Fruit fly (Drosophila melanogaster) whole organism, embryonic: Measurements from ENCODE around the gene fw.

Experiments
- ATbp ChIP-seq: fragments of 200-800 bp; sonication (Bioruptor generic); optimal IDR thresholded peaks from 2 replicates; lab custom pipeline; 2017; ENCODE audit warnings: missing biosample characterization, mild to moderate bottlenecking, missing genetic modification characterization, missing genetic modification reagents
- Bdp1 ChIP-seq: fragments of 200-800 bp; sonication (Bioruptor generic); optimal IDR thresholded peaks from 3 replicates; lab custom pipeline; 2016; ENCODE audit warnings: missing biosample characterization, missing genetic modification characterization
- BtbVII ChIP-seq: fragments of 200-800 bp; sonication (Bioruptor generic); optimal IDR thresholded peaks from 3 replicates; lab custom pipeline; 2017; ENCODE audit warnings: missing biosample characterization, mild to moderate bottlenecking, missing genetic modification characterization
- CG14667 ChIP-seq: fragments of 200-800 bp; sonication (Bioruptor generic); IDR thresholded peaks from 2 replicates; pipeline ENCODE4 v1.3.6; 2022; ENCODE audit warnings: missing biosample characterization, missing genetic modification characterization
- CG14710 ChIP-seq: fragments of 200-800 bp; sonication (Bioruptor generic); optimal IDR thresholded peaks from 3 replicates; lab custom pipeline; 2019; ENCODE audit warnings: missing biosample characterization, mild to moderate bottlenecking, missing genetic modification characterization, moderate library complexity
- CG14965 ChIP-seq: fragments of 200-800 bp; sonication (Bioruptor generic); optimal IDR thresholded peaks from 2 replicates; lab custom pipeline; 2016; ENCODE audit warnings: missing biosample characterization, missing genetic modification characterization, borderline replicate concordance
- CG15696 ChIP-seq: fragments of 200-800 bp; sonication (Bioruptor generic); optimal IDR thresholded peaks from 2 replicates; lab custom pipeline; 2019; ENCODE audit warnings: missing biosample characterization, mild to moderate bottlenecking, missing genetic modification characterization, moderate library complexity
- CG17829 ChIP-seq: fragments of 200-800 bp; optimal IDR thresholded peaks from 2 replicates; lab custom pipeline; 2019; ENCODE audit warnings: missing biosample characterization, mild to moderate bottlenecking, missing genetic modification characterization, moderate library complexity
- CG18262 ChIP-seq: fragments of 200-800 bp; optimal IDR thresholded peaks from 3 replicates; lab custom pipeline; 2019; ENCODE audit warnings: missing biosample characterization, mild to moderate bottlenecking, missing genetic modification characterization, moderate library complexity
- CG18599 ChIP-seq: fragments of 200-800 bp; sonication (Bioruptor generic); optimal IDR thresholded peaks from 3 replicates; lab custom pipeline; 2017; ENCODE audit warnings: missing biosample characterization, missing genetic modification characterization, mild to moderate bottlenecking, moderate library complexity, missing genetic modification reagents
- CG2129 ChIP-seq: fragments of 200-800 bp; sonication (Bioruptor generic); IDR thresholded peaks from 2 replicates; pipeline ENCODE4 v1.3.6; 2022; ENCODE audit warnings: missing biosample characterization, missing genetic modification characterization; ENCODE audit not compliant: partially characterized antibody
- CG3847 ChIP-seq: fragments of 200-800 bp; sonication (Bioruptor generic); IDR thresholded peaks from 2 replicates; pipeline ENCODE4 v1.3.6; 2022; ENCODE audit warnings: missing biosample characterization, missing genetic modification characterization
- CG4328 ChIP-seq: fragments of 200-800 bp; sonication (Bioruptor generic); optimal IDR thresholded peaks from 3 replicates; lab custom pipeline; 2017; ENCODE audit warnings: missing biosample characterization, missing genetic modification reagents, missing genetic modification characterization
- CG4707 ChIP-seq: fragments of 200-800 bp; sonication (Bioruptor generic); optimal IDR thresholded peaks from 2 replicates; lab custom pipeline; 2018; ENCODE audit warnings: missing biosample characterization, mild to moderate bottlenecking, missing genetic modification characterization, moderate library complexity
- CG6254 ChIP-seq: fragments of 200-800 bp; sonication (Bioruptor generic); optimal IDR thresholded peaks from 3 replicates; lab custom pipeline; 2017; ENCODE audit warnings: mild to moderate bottlenecking, missing biosample characterization, missing genetic modification reagents, missing genetic modification characterization
- CG6689 ChIP-seq: fragments of 200-800 bp; sonication (Bioruptor generic); IDR thresholded peaks from 2 replicates; pipeline ENCODE4 v1.3.6; 2022; ENCODE audit warnings: missing biosample characterization, missing genetic modification characterization
- CG6791 ChIP-seq: fragments of 200-800 bp; sonication (Bioruptor generic); IDR thresholded peaks from 3 replicates; pipeline ENCODE4 v1.3.6; 2022; ENCODE audit warnings: missing biosample characterization, missing genetic modification characterization; ENCODE audit not compliant: partially characterized antibody
- CG6854 ChIP-seq: fragments of 200-800 bp; sonication (Bioruptor generic); optimal IDR thresholded peaks from 3 replicates; lab custom pipeline; 2017; ENCODE audit warnings: missing biosample characterization, mild to moderate bottlenecking, missing genetic modification characterization
- CG7556 ChIP-seq: fragments of 200-800 bp; sonication (Bioruptor generic); optimal IDR thresholded peaks from 2 replicates; lab custom pipeline; 2017; ENCODE audit warnings: missing biosample characterization, mild to moderate bottlenecking, missing genetic modification characterization
- CG8478 ChIP-seq: fragments of >200 bp; optimal IDR thresholded peaks from 2 replicates; lab custom pipeline; 2018
- E2f2 ChIP-seq: fragments of 200-800 bp; sonication (Bioruptor generic); IDR thresholded peaks from 2 replicates; pipeline ENCODE4 v1.3.6; 2022; ENCODE audit warnings: missing biosample characterization, missing genetic modification characterization
- Ets65A ChIP-seq: fragments of 200-800 bp; sonication (Bioruptor generic); peaks from one replicate; lab custom pipeline; 2016; ENCODE audit warnings: missing biosample characterization, missing genetic modification characterization
- Hey ChIP-seq: fragments of 200-800 bp; sonication (Bioruptor generic); optimal IDR thresholded peaks from 3 replicates; lab custom pipeline; 2018; ENCODE audit warnings: missing biosample characterization, mild to moderate bottlenecking, missing genetic modification characterization
- Hr39 ChIP-seq: fragments of >200 bp; optimal IDR thresholded peaks from 2 replicates; lab custom pipeline; 2017
- Lhr ChIP-seq: fragments of 200-800 bp; sonication (Bioruptor generic); optimal IDR thresholded peaks from 3 replicates; lab custom pipeline; 2017; ENCODE audit warnings: mild to moderate bottlenecking, missing biosample characterization, missing genetic modification reagents, missing genetic modification characterization
- Lpt ChIP-seq: fragments of >200 bp; optimal IDR thresholded peaks from 2 replicates; lab custom pipeline; 2018; ENCODE audit warnings: missing biosample characterization, missing genetic modification characterization
- Scr ChIP-seq: fragments of 200-800 bp; sonication (Bioruptor generic); IDR thresholded peaks from 2 replicates; pipeline ENCODE4 v1.3.6; 2022; ENCODE audit warnings: missing biosample characterization, missing genetic modification characterization; ENCODE audit not compliant: partially characterized antibody
- TFAM ChIP-seq: fragments of 200-800 bp; sonication (Bioruptor generic); optimal IDR thresholded peaks from 2 replicates; lab custom pipeline; 2017; ENCODE audit warnings: missing biosample characterization, missing genetic modification characterization, inconsistent platforms
- Xrp1 ChIP-seq: fragments of 200-800 bp; sonication (Bioruptor generic); IDR thresholded peaks from 2 replicates; pipeline ENCODE4 v1.3.6; 2022; ENCODE audit warnings: missing biosample characterization, missing genetic modification characterization
- ab ChIP-seq: fragments of 200-800 bp; sonication (Bioruptor generic); optimal IDR thresholded peaks from 2 replicates; lab custom pipeline; 2016; ENCODE audit warnings: missing biosample characterization, missing genetic modification characterization
- abd-A ChIP-seq: fragments of 200-800 bp; sonication (Bioruptor generic); optimal IDR thresholded peaks from 3 replicates; lab custom pipeline; 2019; ENCODE audit warnings: missing biosample characterization, mild to moderate bottlenecking, missing genetic modification characterization, moderate library complexity
- bcd ChIP-seq: fragments of 200-800 bp; sonication (Bioruptor generic); optimal IDR thresholded peaks from 2 replicates; lab custom pipeline; 2017; ENCODE audit warnings: missing biosample characterization, mild to moderate bottlenecking, missing genetic modification characterization
- bowl ChIP-seq: fragments of 200-800 bp; sonication (Bioruptor generic); IDR thresholded peaks from 2 replicates; pipeline ENCODE4 v1.3.6; 2022; ENCODE audit warnings: missing biosample characterization, missing genetic modification characterization
- cas ChIP-seq: fragments of 200-800 bp; sonication (Bioruptor generic); IDR thresholded peaks from 2 replicates; pipeline ENCODE4 v1.3.6; 2022; ENCODE audit warnings: missing biosample characterization, missing genetic modification characterization
- en ChIP-seq: fragments of 200-800 bp; sonication (Bioruptor generic); optimal IDR thresholded peaks from 2 replicates; lab custom pipeline; 2016; ENCODE audit warnings: missing biosample characterization, missing genetic modification characterization
- exex ChIP-seq: fragments of 200-800 bp; sonication (Bioruptor generic); optimal IDR thresholded peaks from 4 replicates; lab custom pipeline; 2018; ENCODE audit warnings: missing biosample characterization, mild to moderate bottlenecking, missing genetic modification characterization, moderate library complexity
- ftz-f1 ChIP-seq: fragments of 200-800 bp; sonication (Bioruptor generic); optimal IDR thresholded peaks from 2 replicates; lab custom pipeline; 2016; ENCODE audit warnings: missing biosample characterization, missing genetic modification characterization
- gem ChIP-seq: fragments of 200-800 bp; sonication (Bioruptor generic); optimal IDR thresholded peaks from 2 replicates; lab custom pipeline; 2019; ENCODE audit warnings: missing biosample characterization, mild to moderate bottlenecking, missing genetic modification characterization, moderate library complexity
- h ChIP-seq: fragments of >200 bp; optimal IDR thresholded peaks from 2 replicates; lab custom pipeline; 2017
- hkb ChIP-seq, 2 experiments: fragments of 200-800 bp in 1 of 2; fragments of >200 bp in 1 of 2; sonication (Bioruptor generic) in 1 of 2; IDR thresholded peaks in 1 of 2; optimal IDR thresholded peaks in 1 of 2; 2 replicates each; pipeline versions ENCODE4 v1.3.6 to Lab custom; 2017 to 2022; ENCODE audit warnings: missing biosample characterization in 1 of 2, missing genetic modification characterization in 1 of 2
- kah ChIP-seq: fragments of 200-800 bp; sonication (Bioruptor generic); optimal IDR thresholded peaks from 2 replicates; lab custom pipeline; 2018; ENCODE audit warnings: missing biosample characterization, mild to moderate bottlenecking, missing genetic modification characterization
- maf-S ChIP-seq: fragments of 200-800 bp; sonication (Bioruptor generic); optimal IDR thresholded peaks from 2 replicates; lab custom pipeline; 2016; ENCODE audit warnings: missing biosample characterization, missing genetic modification characterization
- odd ChIP-seq: fragments of 200-800 bp; sonication (Bioruptor generic); optimal IDR thresholded peaks from 2 replicates; lab custom pipeline; 2017; ENCODE audit warnings: missing biosample characterization, mild to moderate bottlenecking, missing genetic modification characterization
- phol ChIP-seq: fragments of 200-800 bp; sonication (Bioruptor generic); optimal IDR thresholded peaks from 3 replicates; lab custom pipeline; 2018; ENCODE audit warnings: missing biosample characterization, mild to moderate bottlenecking, missing genetic modification characterization, moderate library complexity
- pros ChIP-seq: fragments of 200-800 bp; sonication (Bioruptor generic); optimal IDR thresholded peaks from 3 replicates; lab custom pipeline; 2019; ENCODE audit warnings: missing biosample characterization, mild to moderate bottlenecking, missing genetic modification characterization, moderate library complexity
- repo ChIP-seq: fragments of 200-800 bp; sonication (Bioruptor generic); optimal IDR thresholded peaks from 2 replicates; lab custom pipeline; 2016; ENCODE audit warnings: missing biosample characterization, missing genetic modification characterization
- scrt ChIP-seq: fragments of 200-800 bp; sonication (Bioruptor generic); optimal IDR thresholded peaks from 2 replicates; lab custom pipeline; 2018; ENCODE audit warnings: missing biosample characterization, mild to moderate bottlenecking, missing genetic modification characterization, moderate library complexity
- tgo ChIP-seq: fragments of 200-800 bp; sonication (Bioruptor generic); IDR thresholded peaks from 3 replicates; pipeline ENCODE4 v1.3.6; 2022; ENCODE audit warnings: missing biosample characterization, missing genetic modification characterization
- yki ChIP-seq: fragments of >200 bp; optimal IDR thresholded peaks from 3 replicates; lab custom pipeline; 2018
- zfh1 ChIP-seq: fragments of 200-800 bp; sonication (Bioruptor generic); IDR thresholded peaks from 3 replicates; pipeline ENCODE4 v1.3.6; 2022; ENCODE audit warnings: missing biosample characterization, missing genetic modification characterization
- zfh2 ChIP-seq: fragments of 200-800 bp; sonication (Bioruptor generic); optimal IDR thresholded peaks from 2 replicates; lab custom pipeline; 2016; ENCODE audit warnings: missing biosample characterization, missing genetic modification characterization

Gene fw

dm6 chrX:12006678-12007441, 3.1 kb upstream of the fw start, which contains the start of gene CG1806 (continued):
- no peak for TF ChIP-seq ATbp
- TF ChIP-seq Lhr (GFP tag; lab: Kevin White, UChicago), result no peak
- no peak for TF ChIP-seq CG8478 (lab: Kevin White, UChicago)
- TF ChIP-seq yki (lab: Kevin White, UChicago), result peak; percentile 94
- no peak for TF ChIP-seq bowl (GFP tag; lab: Robert Waterston, UW)
- TF ChIP-seq CG6791 (GFP tag; lab: Robert Waterston, UW), result no peak
- no peak for TF ChIP-seq CG14667 (GFP tag; lab: Robert Waterston, UW)
- TF ChIP-seq cas (GFP tag; lab: Robert Waterston, UW), result 0 out of 2 replicates have a peak, but pooled peaks have one; percentile 13
- TF ChIP-seq zfh1 (GFP tag; lab: Robert Waterston, UW), result no peak
- TF ChIP-seq CG7556 (GFP tag; lab: Kevin White, UChicago), result no peak
- TF ChIP-seq gem, result no peak
- TF ChIP-seq kah (GFP tag; lab: Kevin White, UChicago), result no peak
- no peak for TF ChIP-seq h
- TF ChIP-seq CG4328 (GFP tag; lab: Kevin White, UChicago), result no peak
- TF ChIP-seq CG15696 (tag; lab: Kevin White, UChicago), result no peak
- no peak for TF ChIP-seq maf-S (GFP tag; lab: Kevin White, UChicago)
- no peak for TF ChIP-seq CG2129 (GFP tag; lab: Robert Waterston, UW)
- no peak for TF ChIP-seq ab (GFP tag; lab: Kevin White, UChicago)
- no peak for TF ChIP-seq abd-A
- no peak for TF ChIP-seq CG18599 (GFP tag; lab: Kevin White, UChicago)
- no peak for TF ChIP-seq odd (GFP tag; lab: Kevin White, UChicago)
- TF ChIP-seq CG6254 (GFP tag; lab: Kevin White, UChicago), result peak; percentile 34
- no peak for TF ChIP-seq Lpt (GFP tag; lab: Kevin White, UChicago)
- no peak for TF ChIP-seq Bdp1
- no peak for TF ChIP-seq TFAM
- no peak for TF ChIP-seq Hr39 (lab: Kevin White, UChicago)
- TF ChIP-seq ftz-f1 (GFP tag; lab: Kevin White, UChicago), result peak; percentile 19
- TF ChIP-seq repo, result no peak
- TF ChIP-seq bcd (GFP tag; lab: Kevin White, UChicago), result no peak
- TF ChIP-seq CG14965 (GFP tag; lab: Kevin White, UChicago), result no peak
- TF ChIP-seq Scr (GFP tag; lab: Robert Waterston, UW), result no peak; the same call in 1 of the 2 replicates
- TF ChIP-seq scrt (GFP tag; lab: Kevin White, UChicago), result no peak
- peak; percentile 1 for TF ChIP-seq CG17829 (tag; lab: Kevin White, UChicago)
- TF ChIP-seq CG4707 (GFP tag; lab: Kevin White, UChicago), result no peak
- no peak for TF ChIP-seq phol (tag; lab: Kevin White, UChicago)
- TF ChIP-seq BtbVII (GFP tag; lab: Kevin White, UChicago), result no peak
- TF ChIP-seq Xrp1 (GFP tag; lab: Robert Waterston, UW), result no peak
- no peak for TF ChIP-seq hkb (optimal IDR thresholded peaks at IDR 0.05; lab: Kevin White, UChicago)
- peak; percentile 53; the same call in 1 of the 2 replicates for TF ChIP-seq hkb (GFP tag; IDR thresholded peaks at IDR 0.05; lab: Robert Waterston, UW)
- no peak for TF ChIP-seq exex
- TF ChIP-seq CG3847, result no peak
- no peak for TF ChIP-seq CG14710 (tag; lab: Kevin White, UChicago)
- no peak for TF ChIP-seq zfh2
- no peak for TF ChIP-seq CG6689 (GFP tag; lab: Robert Waterston, UW)
- TF ChIP-seq E2f2 (GFP tag; lab: Robert Waterston, UW), result no peak
- no peak for TF ChIP-seq Hey (tag; lab: Kevin White, UChicago)
- no peak for TF ChIP-seq pros (GFP tag; lab: Kevin White, UChicago)
- no peak for TF ChIP-seq CG18262 (tag; lab: Kevin White, UChicago)
- TF ChIP-seq CG6854 (GFP tag; lab: Kevin White, UChicago), result peak; percentile 10
- TF ChIP-seq en (GFP tag; lab: Kevin White, UChicago), result no peak
- TF ChIP-seq Ets65A, result no peak
- no peak for TF ChIP-seq tgo (GFP tag; lab: Robert Waterston, UW)
